Fruit fly (Drosophila melanogaster): ENCODE results near the gene CG46522.
"Not testable (repeated sequence)": the region's sequence is repeated elsewhere in the genome, so short reads cannot be mapped to it uniquely, and the experiment has no call there.

CG46522 gene

dm6 chrX:22251282-22251681, 4.9 kb downstream of the CG46522 start, which contains the start of gene CG41562:
TSS of gene CG41562 (plus strand) at chrX:22251582.
- TF ChIP-seq Met, Ets21C, Sox14 (GFP tag; optimal IDR thresholded peaks at IDR 0.05): not testable (repeated sequence)

Data from whole organism, prepupa.